Worm (Caenorhabditis elegans) whole organism, young adult: ENCODE measurements around the gene srbc-54.

Experiments used
- B0019.2 ChIP-seq: fragments of 200-800 bp; sonication (Bioruptor generic); conservative IDR thresholded peaks from 2 replicates; pipeline ENCODE4 v1.3.6; 2022; ENCODE audit warnings: missing genetic modification reagents, missing genetic modification characterization, missing compliant biosample characterization
- B0336.3 ChIP-seq: fragments of 200-800 bp; sonication (Bioruptor generic); IDR thresholded peaks from 2 replicates; pipeline ENCODE4 v1.3.6; 2022; ENCODE audit warnings: missing genetic modification characterization, missing compliant biosample characterization
- C06A6.2 ChIP-seq: fragments of 200-800 bp; sonication (Bioruptor generic); conservative IDR thresholded peaks from 2 replicates; pipeline ENCODE4 v1.3.6; 2022; ENCODE audit warnings: missing genetic modification characterization, missing compliant biosample characterization
- F10E7.11 ChIP-seq: sonication (generic microtip); optimal IDR thresholded peaks from 2 replicates; lab custom pipeline; 2017; ENCODE audit warnings: mild to moderate bottlenecking, missing genetic modification characterization, moderate library complexity, missing compliant biosample characterization
- F52B5.7 ChIP-seq: sonication (generic microtip); optimal IDR thresholded peaks from 2 replicates; lab custom pipeline; 2016; ENCODE audit warnings: mild to moderate bottlenecking, missing genetic modification characterization, missing compliant biosample characterization
- K11D2.4 ChIP-seq: fragments of 200-800 bp; sonication (Bioruptor generic); IDR thresholded peaks from 2 replicates; pipeline ENCODE4 v1.3.6; 2022; ENCODE audit warnings: missing genetic modification reagents, missing genetic modification characterization, missing compliant biosample characterization
- Y56A3A.18 ChIP-seq: fragments of 200-800 bp; sonication (Bioruptor generic); IDR thresholded peaks from 2 replicates; pipeline ENCODE4 v1.3.6; 2022; ENCODE audit warnings: missing genetic modification reagents, missing genetic modification characterization, missing compliant biosample characterization
- Y67H2A.10 ChIP-seq: fragments of 200-800 bp; sonication (Bioruptor generic); conservative IDR thresholded peaks from 2 replicates; pipeline ENCODE4 v1.3.6; 2022; ENCODE audit warnings: missing genetic modification reagents, missing genetic modification characterization, missing compliant biosample characterization
- akir-1 ChIP-seq: fragments of 200-800 bp; sonication (Bioruptor generic); optimal IDR thresholded peaks from 2 replicates; lab custom pipeline; 2018; ENCODE audit warnings: mild to moderate bottlenecking, missing genetic modification characterization, moderate library complexity, missing compliant biosample characterization
- ama-1 ChIP-seq, 3 experiments: fragments of 150-350 bp in 1 of 3; sonication (generic microtip) in 2 of 3; optimal IDR thresholded peaks; 2 replicates each; lab custom pipeline; 2014 to 2018; ENCODE audit warnings: missing biosample characterization in 2 of 3, missing genetic modification characterization in 2 of 3, missing genetic modification reagents in 2 of 3
- atf-7 ChIP-seq: sonication (generic microtip); optimal IDR thresholded peaks from 2 replicates; lab custom pipeline; 2017; ENCODE audit warnings: mild to moderate bottlenecking, missing genetic modification characterization, missing compliant biosample characterization
- athp-1 ChIP-seq: sonication (generic microtip); optimal IDR thresholded peaks from 2 replicates; lab custom pipeline; 2017; ENCODE audit warnings: mild to moderate bottlenecking, missing genetic modification characterization, missing compliant biosample characterization
- bed-1 ChIP-seq: fragments of 200-800 bp; sonication (Bioruptor generic); IDR thresholded peaks from 2 replicates; pipeline ENCODE4 v1.3.6; 2022; ENCODE audit warnings: missing genetic modification reagents, missing genetic modification characterization, missing compliant biosample characterization
- cebp-1 ChIP-seq, 2 experiments: fragments of 200-800 bp in 1 of 2; sonication (Bioruptor generic) in 1 of 2; sonication (generic microtip) in 1 of 2; IDR thresholded peaks in 1 of 2; optimal IDR thresholded peaks in 1 of 2; 2 replicates each; pipeline versions ENCODE4 v1.3.6 to Lab custom; 2017 to 2022; ENCODE audit warnings: missing compliant biosample characterization in 2 of 2, missing genetic modification characterization in 2 of 2, mild to moderate bottlenecking in 1 of 2, missing genetic modification reagents in 1 of 2, moderate library complexity in 1 of 2
- ceh-79 ChIP-seq: sonication (generic microtip); optimal IDR thresholded peaks from 2 replicates; lab custom pipeline; 2017; ENCODE audit warnings: mild to moderate bottlenecking, missing genetic modification characterization, missing compliant biosample characterization
- ceh-91 ChIP-seq: fragments of 200-800 bp; sonication (Bioruptor generic); IDR thresholded peaks from 2 replicates; pipeline ENCODE4 v1.3.6; 2022; ENCODE audit warnings: missing genetic modification reagents, missing genetic modification characterization, missing compliant biosample characterization
- chd-7 ChIP-seq: sonication (generic microtip); optimal IDR thresholded peaks from 2 replicates; lab custom pipeline; 2016; ENCODE audit warnings: mild to moderate bottlenecking, missing genetic modification characterization, moderate library complexity, missing compliant biosample characterization
- die-1 ChIP-seq: sonication (generic microtip); optimal IDR thresholded peaks from 2 replicates; lab custom pipeline; 2016; ENCODE audit warnings: missing genotype, mild to moderate bottlenecking, missing genetic modification characterization, missing compliant biosample characterization
- dpff-1 ChIP-seq: sonication (generic microtip); optimal IDR thresholded peaks from 2 replicates; lab custom pipeline; 2017; ENCODE audit warnings: mild to moderate bottlenecking, missing genetic modification characterization, missing compliant biosample characterization
- dpl-1 ChIP-seq: fragments of 150-350 bp; optimal IDR thresholded peaks from 2 replicates; lab custom pipeline; 2014; ENCODE audit warnings: missing biosample characterization, missing genetic modification reagents, missing genetic modification characterization
- egl-18 ChIP-seq: fragments of 200-800 bp; sonication (Bioruptor generic); IDR thresholded peaks from 2 replicates; pipeline ENCODE4 v1.3.6; 2022; ENCODE audit warnings: missing genetic modification reagents, missing genetic modification characterization, missing compliant biosample characterization
- fkh-3 ChIP-seq: sonication (generic microtip); optimal IDR thresholded peaks from 2 replicates; lab custom pipeline; 2016; ENCODE audit warnings: mild to moderate bottlenecking, missing genetic modification characterization, missing compliant biosample characterization
- gei-17 ChIP-seq: fragments of 200-800 bp; sonication (Bioruptor generic); optimal IDR thresholded peaks from 2 replicates; lab custom pipeline; 2018; ENCODE audit warnings: mild to moderate bottlenecking, missing genetic modification characterization, missing compliant biosample characterization
- hmg-1.2 ChIP-seq: fragments of 200-800 bp; sonication (Bioruptor generic); IDR thresholded peaks from 2 replicates; pipeline ENCODE4 v1.3.6; 2022; ENCODE audit warnings: missing genetic modification reagents, missing genetic modification characterization, missing compliant biosample characterization
- hrde-1 ChIP-seq: sonication (generic microtip); optimal IDR thresholded peaks from 2 replicates; lab custom pipeline; 2016; ENCODE audit warnings: missing genetic modification characterization, mild to moderate bottlenecking, missing compliant biosample characterization, moderate library complexity, missing genotype, missing genetic modification reagents, borderline replicate concordance
- lag-1 ChIP-seq: fragments of 200-800 bp; sonication (Bioruptor generic); IDR thresholded peaks from 2 replicates; pipeline ENCODE4 v1.3.6; 2022; ENCODE audit warnings: missing genetic modification reagents, missing genetic modification characterization, missing compliant biosample characterization
- let-607 ChIP-seq, 2 experiments: fragments of 200-800 bp in 1 of 2; sonication (Bioruptor generic) in 1 of 2; sonication (generic microtip) in 1 of 2; optimal IDR thresholded peaks; 2 replicates each; lab custom pipeline; 2016 to 2018; ENCODE audit warnings: mild to moderate bottlenecking in 2 of 2, missing compliant biosample characterization in 2 of 2, missing genetic modification characterization in 2 of 2, moderate library complexity in 2 of 2, missing genotype in 1 of 2
- lin-40 ChIP-seq: sonication (generic microtip); optimal IDR thresholded peaks from 2 replicates; lab custom pipeline; 2016; ENCODE audit warnings: missing genetic modification characterization, mild to moderate bottlenecking, missing compliant biosample characterization, missing genotype, missing genetic modification reagents
- lir-1 ChIP-seq: fragments of 200-800 bp; sonication (Bioruptor generic); conservative IDR thresholded peaks from 2 replicates; pipeline ENCODE4 v1.3.6; 2022; ENCODE audit warnings: missing genetic modification reagents, missing genetic modification characterization, missing compliant biosample characterization
- madf-6 ChIP-seq: fragments of 200-800 bp; sonication (Bioruptor generic); IDR thresholded peaks from 2 replicates; pipeline ENCODE4 v1.3.6; 2022; ENCODE audit warnings: missing genetic modification reagents, missing genetic modification characterization, missing compliant biosample characterization
- madf-8 ChIP-seq: fragments of 200-800 bp; sonication (Bioruptor generic); conservative IDR thresholded peaks from 2 replicates; pipeline ENCODE4 v1.3.6; 2022; ENCODE audit warnings: missing genetic modification reagents, missing genetic modification characterization, missing compliant biosample characterization
- mcd-1 ChIP-seq: fragments of 200-800 bp; sonication (Bioruptor generic); IDR thresholded peaks from 2 replicates; pipeline ENCODE4 v1.3.6; 2022; ENCODE audit warnings: missing genetic modification reagents, missing genetic modification characterization, missing compliant biosample characterization
- nfya-1 ChIP-seq: sonication (generic microtip); optimal IDR thresholded peaks from 2 replicates; lab custom pipeline; 2017; ENCODE audit warnings: antibody characterized with exemption, missing compliant biosample characterization, missing genetic modification characterization, borderline replicate concordance; ENCODE audit not compliant: insufficient read depth
- nfya-2 ChIP-seq: fragments of 200-800 bp; sonication (Bioruptor generic); IDR thresholded peaks from 2 replicates; pipeline ENCODE4 v1.3.6; 2022; ENCODE audit warnings: missing genetic modification reagents, missing genetic modification characterization, missing compliant biosample characterization
- rcor-1 ChIP-seq: fragments of 200-800 bp; sonication (Bioruptor generic); IDR thresholded peaks from 2 replicates; pipeline ENCODE4 v1.3.6; 2022; ENCODE audit warnings: missing genetic modification reagents, missing genetic modification characterization, missing compliant biosample characterization
- snpc-1.1 ChIP-seq: sonication (generic microtip); optimal IDR thresholded peaks from 2 replicates; lab custom pipeline; 2017; ENCODE audit warnings: missing genetic modification characterization, mild to moderate bottlenecking, missing compliant biosample characterization, antibody characterized with exemption, moderate library complexity, missing genotype, missing genetic modification reagents; ENCODE audit not compliant: insufficient read depth
- snpc-4 ChIP-seq, 5 experiments: fragments of 150-350 bp in 1 of 5; sonication (generic microtip) in 4 of 5; optimal IDR thresholded peaks; 2 replicates each; lab custom pipeline; 2014 to 2018; ENCODE audit warnings: missing genetic modification characterization in 5 of 5, missing biosample characterization in 3 of 5, antibody characterized with exemption in 2 of 5, mild to moderate bottlenecking in 2 of 5, missing compliant biosample characterization in 2 of 5, missing genotype in 2 of 5, moderate library complexity in 2 of 5, missing genetic modification reagents in 1 of 5
- somi-1 ChIP-seq: fragments of 200-800 bp; sonication (Bioruptor generic); optimal IDR thresholded peaks from 2 replicates; lab custom pipeline; 2018; ENCODE audit warnings: mild to moderate bottlenecking, missing genetic modification characterization, missing compliant biosample characterization
- tbx-9 ChIP-seq: sonication (generic microtip); optimal IDR thresholded peaks from 2 replicates; lab custom pipeline; 2016; ENCODE audit warnings: borderline replicate concordance, missing genetic modification characterization, inconsistent platforms, missing compliant biosample characterization
- zim-3 ChIP-seq: sonication (generic microtip); optimal IDR thresholded peaks from 2 replicates; lab custom pipeline; 2017; ENCODE audit warnings: mild to moderate bottlenecking, missing genetic modification characterization, moderate library complexity, missing compliant biosample characterization

Gene srbc-54

DNA sequence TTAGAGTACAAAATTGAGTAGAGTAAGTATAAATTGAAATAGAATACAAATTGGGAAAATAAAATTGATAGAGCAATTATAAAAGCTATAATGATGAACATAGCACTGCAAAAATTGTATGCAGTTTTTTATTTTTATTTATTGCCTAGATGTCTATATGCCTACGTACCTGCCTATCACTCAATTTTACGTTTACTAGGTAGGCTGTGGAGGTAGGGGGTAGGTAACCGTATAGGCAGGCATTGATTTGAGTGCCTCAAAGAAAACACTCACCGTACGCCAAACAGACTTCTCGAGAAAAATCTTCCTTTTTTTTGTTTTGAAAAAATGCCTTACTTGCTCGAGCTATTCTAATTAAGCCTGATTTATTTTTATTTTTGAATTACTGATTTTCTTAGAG is 1.9 kb downstream of the srbc-54 start, which contains the start of gene srbc-56:
Gene srbc-56, minus strand, starts transcription at position 101 of the 400 bp plus-strand sequence.
- TF ChIP-seq madf-6, result no peak
- no peak for TF ChIP-seq ama-1 (optimal IDR thresholded peaks at IDR 0.05; lab: Kevin White, UChicago)
- TF ChIP-seq ama-1 (GFP tag; optimal IDR thresholded peaks at IDR 0.05; lab: Kevin White, UChicago), result no peak
- TF ChIP-seq cebp-1 (GFP tag; IDR thresholded peaks at IDR 0.05; lab: Robert Waterston, UW), result no peak
- no peak for TF ChIP-seq cebp-1 (tag; optimal IDR thresholded peaks at IDR 0.05; lab: Kevin White, UChicago)
- no peak for TF ChIP-seq snpc-1.1 (tag; lab: Kevin White, UChicago)

DNA sequence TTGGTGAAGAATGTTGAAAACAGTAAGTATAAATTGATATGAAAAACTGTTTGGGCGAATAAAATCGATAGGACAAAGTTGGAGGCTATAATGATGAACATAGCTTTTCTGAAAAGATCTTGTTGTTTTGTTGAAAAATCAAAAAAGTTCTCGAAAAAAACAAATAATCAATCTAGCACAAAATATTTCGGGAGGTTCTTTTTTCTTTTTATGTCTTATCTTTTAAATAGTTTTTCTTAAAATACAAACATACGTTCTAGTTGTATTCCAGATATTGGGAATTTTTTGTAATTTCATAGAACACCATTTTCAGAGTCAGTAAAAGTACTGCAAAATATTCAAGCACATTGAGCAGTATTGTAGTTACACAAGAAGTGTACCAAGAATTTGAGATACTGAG is 3.6 kb downstream of the srbc-54 start, which contains the start of gene srbc-55:
Gene srbc-55, minus strand, starts transcription at position 101 of the 400 bp plus-strand sequence.
- no peak for TF ChIP-seq athp-1 (tag; lab: Kevin White, UChicago)
- TF ChIP-seq rcor-1 (GFP tag; lab: Robert Waterston, UW), result no peak
- TF ChIP-seq snpc-1.1 (tag; lab: Kevin White, UChicago), result no peak
- TF ChIP-seq lin-40 (tag; lab: Kevin White, UChicago), result no peak
- no peak for TF ChIP-seq hmg-1.2 (GFP tag; lab: Robert Waterston, UW)
- TF ChIP-seq somi-1 (GFP tag; lab: Kevin White, UChicago), result no peak
- no peak for TF ChIP-seq madf-8
- no peak for TF ChIP-seq C06A6.2 (GFP tag; lab: Robert Waterston, UW)
- no peak for TF ChIP-seq snpc-4 (GFP tag; optimal IDR thresholded peaks at IDR 0.05; lab: Kevin White, UChicago)
- TF ChIP-seq snpc-4 (tag; optimal IDR thresholded peaks at IDR 0.05; lab: Kevin White, UChicago), result no peak
- no peak for TF ChIP-seq lag-1 (GFP tag; lab: Robert Waterston, UW)
- no peak for TF ChIP-seq tbx-9 (tag; lab: Kevin White, UChicago)
- no peak for TF ChIP-seq F52B5.7 (tag; lab: Kevin White, UChicago)
- no peak for TF ChIP-seq chd-7
- TF ChIP-seq dpff-1 (tag; lab: Kevin White, UChicago), result no peak

DNA sequence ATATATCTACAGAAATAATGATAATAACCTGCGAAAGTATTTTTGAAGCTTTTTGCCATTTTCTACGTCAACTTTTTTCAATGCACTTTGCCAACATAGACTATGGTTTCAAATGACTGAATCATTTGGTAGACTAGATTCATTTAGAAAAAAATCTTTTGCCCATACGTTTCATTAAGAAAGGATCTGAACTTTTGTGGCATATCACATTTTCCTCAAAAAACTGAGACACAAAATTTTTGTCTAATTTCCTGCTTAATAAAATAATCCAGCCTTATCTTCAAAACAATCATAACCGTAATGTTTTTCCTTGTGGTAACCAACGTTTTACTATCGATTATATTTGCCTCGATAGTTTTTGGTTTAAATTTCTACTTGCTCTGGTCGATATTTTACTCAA is 7.4 kb downstream of the srbc-54 start, which contains the start of gene srbc-51:
Gene srbc-51, plus strand, starts transcription at position 301 of the 400 bp plus-strand sequence.
- TF ChIP-seq fkh-3 (tag; lab: Kevin White, UChicago), result no peak
- no peak for TF ChIP-seq lir-1 (GFP tag; lab: Robert Waterston, UW)
- no peak for TF ChIP-seq Y56A3A.18 (GFP tag; lab: Robert Waterston, UW)
- TF ChIP-seq madf-8, result no peak
- TF ChIP-seq ceh-91 (GFP tag; lab: Robert Waterston, UW), result no peak
- no peak for TF ChIP-seq zim-3 (tag; lab: Kevin White, UChicago)
- no peak for TF ChIP-seq akir-1 (GFP tag; lab: Kevin White, UChicago)
- TF ChIP-seq lag-1 (GFP tag; lab: Robert Waterston, UW), result no peak
- TF ChIP-seq dpl-1 (GFP tag; lab: Kevin White, UChicago), result no peak
- no peak for TF ChIP-seq nfya-2
- no peak for TF ChIP-seq C06A6.2 (GFP tag; lab: Robert Waterston, UW)
- TF ChIP-seq snpc-4 (GFP tag; optimal IDR thresholded peaks at IDR 0.05; lab: Kevin White, UChicago), result no peak
- no peak for TF ChIP-seq snpc-4 (tag; optimal IDR thresholded peaks at IDR 0.05; lab: Kevin White, UChicago)
- TF ChIP-seq atf-7 (tag; lab: Kevin White, UChicago), result no peak
- no peak for TF ChIP-seq chd-7
- TF ChIP-seq egl-18 (GFP tag; lab: Robert Waterston, UW), result no peak
- TF ChIP-seq ceh-79 (tag; lab: Kevin White, UChicago), result no peak
- TF ChIP-seq, all 124 proteins: peak for 0

DNA sequence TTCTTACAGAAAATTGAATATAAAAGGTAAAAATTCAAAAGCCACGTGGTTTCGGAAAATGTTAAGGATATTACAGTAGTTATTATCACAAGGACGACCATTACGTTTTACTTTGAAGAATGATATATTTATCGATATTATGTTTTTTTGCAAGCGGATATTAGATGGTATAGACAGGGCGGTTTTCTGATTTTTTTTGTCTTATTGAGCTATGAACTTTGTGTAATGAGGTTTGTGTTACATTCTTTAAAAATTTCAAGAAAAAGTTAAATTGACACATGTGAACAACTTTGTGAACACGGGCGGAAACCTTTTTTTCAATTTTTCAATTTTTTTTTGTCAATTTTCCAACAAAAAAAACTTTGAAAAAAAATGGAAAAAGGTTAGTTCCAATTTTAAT is 8.7 kb downstream of the srbc-54 start, which contains the start of gene srbc-50:
Gene srbc-50, minus strand, starts transcription at position 101 of the 400 bp plus-strand sequence.
- TF ChIP-seq lir-1 (GFP tag; lab: Robert Waterston, UW) (no peak), gei-17 (GFP tag; lab: Kevin White, UChicago) (no peak), madf-8 (no peak), madf-6 (no peak), let-607 (tag; optimal IDR thresholded peaks at IDR 0.05; lab: Kevin White, UChicago) (no peak), bed-1 (GFP tag; lab: Robert Waterston, UW) (no peak), nfya-2 (no peak), hrde-1 (no peak), B0019.2 (no peak), dpff-1 (tag; lab: Kevin White, UChicago) (no peak), Y67H2A.10 (no peak), nfya-1 (tag; lab: Kevin White, UChicago) (no peak), F10E7.11 (no peak), K11D2.4 (no peak), mcd-1 (GFP tag; lab: Robert Waterston, UW) (no peak), B0336.3 (GFP tag; lab: Robert Waterston, UW) (no peak), die-1 (no peak)
